Worm (Caenorhabditis elegans): ENCODE data around the gene arcp-1.

arcp-1 gene

DNA sequence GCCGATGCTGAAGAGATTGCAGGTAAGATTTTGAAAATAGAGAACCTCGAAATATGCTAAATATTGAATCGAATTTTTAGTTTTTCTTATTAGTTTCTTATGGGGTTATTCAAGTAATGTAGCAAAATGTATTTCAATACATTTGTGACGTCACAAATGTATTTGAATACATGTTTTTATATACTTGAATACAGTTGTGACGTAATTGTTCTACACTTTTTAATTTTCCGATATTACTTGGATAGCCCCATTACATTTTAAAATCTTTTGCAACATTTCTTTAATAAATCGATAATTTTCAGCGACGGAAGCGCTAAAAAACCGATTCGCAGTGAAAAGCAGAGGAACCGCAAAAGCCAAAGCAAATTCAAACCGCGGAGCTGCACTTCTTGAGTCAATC, 20.9 kb downstream of the arcp-1 start:
- TF ChIP-seq W03F9.2 (tag; optimal IDR thresholded peaks at IDR 0.05) (no peak), dao-5 (tag; optimal IDR thresholded peaks at IDR 0.05) (no peak), him-1 (tag; optimal IDR thresholded peaks at IDR 0.05) (no peak)

DNA sequence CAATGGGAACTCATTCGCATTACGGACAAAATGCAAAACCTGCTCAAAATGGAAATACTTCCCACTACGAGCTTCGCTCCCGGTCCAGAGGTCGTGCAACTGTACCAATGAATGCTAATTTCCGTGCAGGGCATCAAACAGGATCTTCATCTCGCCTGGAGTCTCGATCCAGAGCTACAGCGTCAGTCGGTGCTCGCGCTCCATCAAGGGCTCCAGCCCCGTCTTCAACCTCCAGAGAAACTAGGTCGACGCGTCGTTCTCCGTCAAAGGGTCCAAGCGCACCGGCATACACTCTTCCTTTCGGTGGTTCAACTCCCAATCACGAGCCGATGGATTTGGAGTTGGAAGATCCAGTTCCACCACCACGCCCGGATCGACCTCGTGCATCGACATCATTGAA, 21.5 kb downstream of the arcp-1 start:
- TF ChIP-seq him-1 (tag; optimal IDR thresholded peaks at IDR 0.05) = no peak

DNA sequence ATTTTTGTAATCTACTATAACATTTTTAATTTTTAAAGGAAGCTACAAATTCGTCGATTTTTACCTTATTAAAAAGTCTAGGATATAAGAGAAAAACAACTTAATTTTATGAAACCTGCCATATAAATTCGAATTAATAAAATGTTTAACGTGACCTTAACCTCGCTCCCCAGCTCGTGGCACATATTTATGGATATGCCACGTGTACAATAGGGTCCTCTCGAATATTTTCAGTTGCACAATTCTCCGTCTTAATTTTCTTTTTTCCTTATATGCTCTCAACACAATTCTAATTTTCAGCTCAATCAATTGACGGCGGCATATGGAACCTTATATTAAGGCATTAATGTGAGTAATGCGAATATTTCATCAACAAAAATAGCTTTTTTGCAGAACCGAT, 22.9 kb downstream of the arcp-1 start, which contains the start of gene F34D10.4:
F34D10.4 (plus strand) TSS at position 301 of the 400 bp plus-strand sequence.
- TF ChIP-seq W03F9.2 (tag; optimal IDR thresholded peaks at IDR 0.05) (no peak), him-1 (tag; optimal IDR thresholded peaks at IDR 0.05) (no peak)

- no peak for TF ChIP-seq W03F9.2 (tag; optimal IDR thresholded peaks at IDR 0.05)
- TF ChIP-seq dao-5 (tag; optimal IDR thresholded peaks at IDR 0.05) = no peak
- no peak for TF ChIP-seq him-1 (tag; optimal IDR thresholded peaks at IDR 0.05)
These were observed 23.5 kb downstream of the arcp-1 start for ce11 chrIII:3735509-3736255.

DNA sequence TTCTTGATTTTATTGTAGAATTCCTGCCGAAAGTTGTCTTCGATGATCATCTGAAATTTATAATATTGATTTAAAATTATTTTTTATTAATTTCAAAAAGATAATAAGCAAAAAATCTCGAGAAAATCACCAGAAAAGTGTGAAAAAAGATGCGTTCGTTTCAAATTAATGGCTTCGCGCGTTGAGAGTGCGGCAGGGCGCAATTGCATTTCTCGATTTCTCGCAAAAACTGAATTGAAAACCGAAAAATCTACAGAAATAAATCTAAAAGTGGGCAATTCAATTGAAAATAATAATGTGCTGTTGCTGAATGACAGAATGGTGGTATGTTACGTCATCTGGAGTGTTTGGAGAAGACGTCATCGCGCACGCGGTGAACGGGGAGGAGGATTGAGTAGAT, 24.2 kb downstream of the arcp-1 start, which contains the start of gene evl-18:
evl-18 (minus strand) TSS at position 50 of the 400 bp plus-strand sequence.
- TF ChIP-seq him-1 (tag; optimal IDR thresholded peaks at IDR 0.05) (no peak), W03F9.2 (tag; optimal IDR thresholded peaks at IDR 0.05) (no peak)

ce11 chrIII:3734007-3734406, 25.2 kb downstream of the arcp-1 start, which contains the start of gene F34D10.3:
Gene F34D10.3, plus strand, starts transcription at chrIII:3734255.
- TF ChIP-seq W03F9.2 (tag; optimal IDR thresholded peaks at IDR 0.05) (no peak), him-1 (tag; optimal IDR thresholded peaks at IDR 0.05) (no peak), dao-5 (tag; optimal IDR thresholded peaks at IDR 0.05) (no peak)

- TF ChIP-seq W03F9.2 (tag; optimal IDR thresholded peaks at IDR 0.05) (no peak), him-1 (tag; optimal IDR thresholded peaks at IDR 0.05) (no peak), dao-5 (tag; optimal IDR thresholded peaks at IDR 0.05) (no peak)
These were observed 28.7 kb downstream of the arcp-1 start, which contains the start of gene F34D10.8 for ce11 chrIII:3730475-3730874. Gene F34D10.8, plus strand, starts transcription at chrIII:3730775.

ce11 chrIII:3729520-3729919, 29.7 kb downstream of the arcp-1 start, which contains the start of gene F34D10.9:
Gene F34D10.9, minus strand, starts transcription at chrIII:3729620.
- TF ChIP-seq dao-5 (tag; optimal IDR thresholded peaks at IDR 0.05) = no peak
- TF ChIP-seq W03F9.2 (tag; optimal IDR thresholded peaks at IDR 0.05) = no peak
- no peak for TF ChIP-seq him-1 (tag; optimal IDR thresholded peaks at IDR 0.05)

DNA sequence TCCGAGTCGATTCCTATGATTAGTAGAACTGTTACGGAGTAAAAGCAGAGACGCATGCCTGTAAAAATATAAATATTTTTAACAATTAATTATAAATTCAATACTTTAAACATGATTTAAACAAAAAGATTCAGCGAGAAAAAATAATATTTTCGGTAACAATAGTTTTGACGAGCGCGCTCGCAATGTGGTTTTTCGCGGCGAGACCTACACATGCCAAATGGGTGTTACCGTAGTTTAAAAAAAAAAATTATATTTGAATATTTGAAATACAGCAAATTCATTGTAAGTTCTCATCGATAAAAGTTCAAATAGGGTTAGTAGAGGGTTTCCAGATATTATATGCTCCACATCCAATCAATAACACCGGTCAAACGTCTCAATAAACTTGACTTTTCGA, 32.8 kb downstream of the arcp-1 start, which contains the start of gene gldi-5:
gldi-5 (minus strand) TSS at position 58 of the 400 bp plus-strand sequence.
- TF ChIP-seq him-1 (tag; optimal IDR thresholded peaks at IDR 0.05) (no peak), dao-5 (tag; optimal IDR thresholded peaks at IDR 0.05) (no peak), W03F9.2 (tag; optimal IDR thresholded peaks at IDR 0.05) (no peak)

DNA sequence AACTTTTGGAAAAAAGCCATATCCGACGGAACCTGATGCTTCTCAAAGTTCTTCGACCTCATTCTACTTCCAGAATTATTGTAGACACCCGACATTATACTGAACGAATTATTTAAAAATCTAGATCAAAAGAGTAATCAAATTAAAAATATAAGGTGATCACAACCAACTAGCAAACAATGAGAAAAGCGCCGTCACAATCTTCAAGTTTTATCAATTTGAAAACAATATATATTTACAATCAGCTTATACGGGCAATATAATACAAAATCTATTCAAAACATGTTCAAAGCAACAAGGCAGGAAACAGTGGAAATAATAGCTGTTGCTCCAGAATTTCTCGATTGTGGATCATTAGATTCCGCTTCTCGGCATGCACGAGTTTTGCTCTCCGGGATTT, 34.3 kb downstream of the arcp-1 start, which contains the start of gene C14B1.12:
C14B1.12 (minus strand) TSS at position 101 of the 400 bp plus-strand sequence.
- TF ChIP-seq him-1 (tag; optimal IDR thresholded peaks at IDR 0.05) (no peak), W03F9.2 (tag; optimal IDR thresholded peaks at IDR 0.05) (no peak), dao-5 (tag; optimal IDR thresholded peaks at IDR 0.05) (no peak)

ce11 chrIII:3723726-3724125, 35.5 kb downstream of the arcp-1 start:
- TF ChIP-seq dao-5 (tag; optimal IDR thresholded peaks at IDR 0.05) (no peak), him-1 (tag; optimal IDR thresholded peaks at IDR 0.05) (no peak), W03F9.2 (tag; optimal IDR thresholded peaks at IDR 0.05) (no peak)

DNA sequence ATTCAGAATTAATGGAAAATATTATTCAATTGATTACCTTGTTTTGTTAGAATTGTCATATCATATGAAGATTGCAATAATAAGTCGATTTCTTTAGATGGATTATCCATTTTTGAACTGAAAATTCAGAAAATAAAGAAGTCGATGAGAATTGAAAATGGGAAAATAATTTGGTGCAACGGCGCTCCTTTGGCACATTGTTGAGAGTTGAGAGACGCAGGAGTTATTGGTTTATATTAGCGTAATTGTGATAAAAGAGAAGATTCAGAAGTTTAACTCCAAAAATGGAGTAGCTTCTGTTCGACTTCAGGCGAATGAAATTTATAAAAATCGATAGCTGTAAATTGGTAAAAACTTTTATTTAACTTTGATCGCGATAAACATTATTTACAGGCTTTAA, 39.6 kb downstream of the arcp-1 start, which contains the start of gene C14B1.8:
C14B1.8 (minus strand) TSS at position 117 of the 400 bp plus-strand sequence.
- TF ChIP-seq dao-5 (tag; optimal IDR thresholded peaks at IDR 0.05) (no peak), W03F9.2 (tag; optimal IDR thresholded peaks at IDR 0.05) (no peak), him-1 (tag; optimal IDR thresholded peaks at IDR 0.05) (no peak)

DNA sequence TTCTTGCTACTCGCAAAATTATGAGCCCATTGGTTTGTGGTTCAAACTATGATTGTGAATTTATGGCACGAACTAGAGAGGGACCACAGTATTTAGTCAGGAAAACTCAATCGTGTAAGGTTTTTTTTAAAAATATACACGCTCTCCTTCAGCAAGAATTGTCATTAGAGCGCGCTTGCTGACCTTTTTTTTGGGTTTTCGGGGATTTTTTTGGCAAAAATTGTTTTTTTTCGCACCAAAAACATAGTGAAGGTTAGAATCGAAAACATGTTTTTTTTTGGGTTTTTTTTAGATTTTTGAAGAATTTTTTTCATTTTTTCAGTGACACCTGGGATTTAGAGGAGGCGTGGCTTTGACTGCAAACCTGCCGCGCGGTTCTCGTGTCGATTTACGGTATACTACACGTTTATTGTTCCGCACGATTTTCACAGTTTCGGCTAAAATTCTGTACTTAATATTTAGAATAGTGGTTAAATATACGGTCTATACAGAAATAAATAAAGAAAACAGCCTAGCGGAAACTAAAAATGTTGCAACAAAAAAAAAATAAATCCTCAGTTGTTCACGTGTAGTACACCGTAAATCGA, 43.0 kb downstream of the arcp-1 start:
- TF ChIP-seq dao-5 (tag; optimal IDR thresholded peaks at IDR 0.05) = no peak
- TF ChIP-seq W03F9.2 (tag; optimal IDR thresholded peaks at IDR 0.05) = no peak
- no peak for TF ChIP-seq him-1 (tag; optimal IDR thresholded peaks at IDR 0.05)

ce11 chrIII:3713163-3713562, 46.0 kb downstream of the arcp-1 start, which contains the start of gene nrde-1:
Gene nrde-1, plus strand, starts transcription at chrIII:3713463.
- no peak for TF ChIP-seq W03F9.2 (tag; optimal IDR thresholded peaks at IDR 0.05)
- TF ChIP-seq him-1 (tag; optimal IDR thresholded peaks at IDR 0.05) = no peak
- no peak for TF ChIP-seq dao-5 (tag; optimal IDR thresholded peaks at IDR 0.05)
